Fruit fly (Drosophila melanogaster) whole organism, wandering third instar larva: ENCODE measurements around the gene Spase25.

Source experiments
- Abd-B ChIP-seq: fragments of >200 bp; optimal IDR thresholded peaks from 2 replicates; lab custom pipeline; 2017; ENCODE audit warnings: missing biosample characterization, missing genetic modification characterization
- CG32264 ChIP-seq: fragments of 200-800 bp; sonication (Bioruptor generic); optimal IDR thresholded peaks from 2 replicates; lab custom pipeline; 2016; ENCODE audit warnings: missing biosample characterization, missing genetic modification characterization
- CG9705 ChIP-seq: fragments of 200-800 bp; sonication (Bioruptor generic); optimal IDR thresholded peaks from 2 replicates; lab custom pipeline; 2018; ENCODE audit warnings: missing biosample characterization, mild to moderate bottlenecking, missing genetic modification characterization
- CrebA ChIP-seq: fragments of 200-800 bp; sonication (Bioruptor generic); optimal IDR thresholded peaks from 2 replicates; lab custom pipeline; 2016; ENCODE audit warnings: missing biosample characterization, mild to moderate bottlenecking, missing genetic modification characterization, borderline replicate concordance
- Dif ChIP-seq: fragments of 200-275, 200-300 bp; sonication (Bioruptor generic); optimal IDR thresholded peaks from 2 replicates; lab custom pipeline; 2018; ENCODE audit warnings: missing biosample characterization, missing genetic modification characterization; ENCODE audit not compliant: partially characterized antibody
- Hnf4 ChIP-seq: fragments of 200-800 bp; sonication (Bioruptor generic); optimal IDR thresholded peaks from 2 replicates; lab custom pipeline; 2016; ENCODE audit warnings: missing biosample characterization, mild to moderate bottlenecking, missing genetic modification characterization
- Hr78 ChIP-seq: fragments of >200 bp; optimal IDR thresholded peaks from 2 replicates; lab custom pipeline; 2017; ENCODE audit warnings: missing biosample characterization, missing genetic modification characterization
- Hr83 ChIP-seq: fragments of 200-300 bp; sonication (Bioruptor generic); optimal IDR thresholded peaks from 2 replicates; lab custom pipeline; 2016; ENCODE audit warnings: missing biosample characterization, mild to moderate bottlenecking, missing genetic modification characterization, moderate library complexity; ENCODE audit not compliant: poor library complexity, severe bottlenecking
- Jra ChIP-seq: sonication (Bioruptor generic); optimal IDR thresholded peaks from 2 replicates; lab custom pipeline; 2016; ENCODE audit warnings: missing biosample characterization, missing genetic modification characterization
- Myc ChIP-seq: fragments of >200 bp; optimal IDR thresholded peaks from 2 replicates; lab custom pipeline; 2017
- N ChIP-seq: fragments of >200 bp; optimal IDR thresholded peaks from 2 replicates; lab custom pipeline; 2018; ENCODE audit warnings: missing biosample characterization, missing external identifiers, missing genetic modification characterization
- OdsH ChIP-seq: fragments of 200-800 bp; sonication (Bioruptor generic); optimal IDR thresholded peaks from 2 replicates; lab custom pipeline; 2016; ENCODE audit warnings: missing biosample characterization, mild to moderate bottlenecking, missing genetic modification characterization
- Rel ChIP-seq, 2 experiments: fragments of 200-800 bp; sonication (Bioruptor generic) in 1 of 2; optimal IDR thresholded peaks; 2 replicates in 1 of 2; 3 replicates in 1 of 2; lab custom pipeline; 2016 to 2019; ENCODE audit warnings: mild to moderate bottlenecking in 2 of 2, missing biosample characterization in 2 of 2, missing genetic modification characterization in 2 of 2, moderate library complexity in 1 of 2
- Sp1 ChIP-seq: fragments of 200-800 bp; sonication (Bioruptor generic); optimal IDR thresholded peaks from 3 replicates; lab custom pipeline; 2019; ENCODE audit warnings: missing biosample characterization, mild to moderate bottlenecking, missing genetic modification characterization, moderate library complexity
- Vsx2 ChIP-seq: fragments of 200-300, 225-300 bp; sonication (Bioruptor generic); optimal IDR thresholded peaks from 2 replicates; lab custom pipeline; 2018; ENCODE audit warnings: missing biosample characterization, missing genetic modification characterization; ENCODE audit not compliant: partially characterized antibody
- br ChIP-seq: fragments of 200-800 bp; sonication (Bioruptor generic); optimal IDR thresholded peaks from 2 replicates; lab custom pipeline; 2016; ENCODE audit warnings: missing biosample characterization, missing genetic modification characterization
- brk ChIP-seq: fragments of 200-800 bp; sonication (Bioruptor generic); optimal IDR thresholded peaks from 2 replicates; lab custom pipeline; 2016; ENCODE audit warnings: missing biosample characterization, mild to moderate bottlenecking, missing genetic modification characterization
- dmrt93B ChIP-seq: fragments of 200-800 bp; sonication (Bioruptor generic); optimal IDR thresholded peaks from 2 replicates; lab custom pipeline; 2018; ENCODE audit warnings: missing biosample characterization, mild to moderate bottlenecking, missing genetic modification characterization
- dsf ChIP-seq: sonication (Bioruptor generic); optimal IDR thresholded peaks from 2 replicates; lab custom pipeline; 2016; ENCODE audit warnings: missing biosample characterization, missing genetic modification characterization, borderline replicate concordance
- ey ChIP-seq: fragments of 200-800 bp; sonication (Bioruptor generic); optimal IDR thresholded peaks from 2 replicates; lab custom pipeline; 2016; ENCODE audit warnings: missing biosample characterization, missing genetic modification characterization
- foxo ChIP-seq, 2 experiments: fragments of 200-800 bp; sonication (Bioruptor generic); optimal IDR thresholded peaks; 2 replicates in 1 of 2; 3 replicates in 1 of 2; lab custom pipeline; 2016 to 2017; ENCODE audit warnings: missing biosample characterization in 2 of 2, missing genetic modification characterization in 2 of 2
- fru ChIP-seq: fragments of 200-800 bp; sonication (Bioruptor generic); optimal IDR thresholded peaks from 3 replicates; lab custom pipeline; 2016; ENCODE audit warnings: missing biosample characterization, mild to moderate bottlenecking, missing genetic modification characterization
- h ChIP-seq: fragments of 200-800 bp; sonication (Bioruptor generic); optimal IDR thresholded peaks from 3 replicates; lab custom pipeline; 2016; ENCODE audit warnings: missing biosample characterization, mild to moderate bottlenecking, missing genetic modification characterization
- jim ChIP-seq: fragments of 175-275, 200-325 bp; sonication (Bioruptor generic); optimal IDR thresholded peaks from 2 replicates; lab custom pipeline; 2016; ENCODE audit warnings: missing biosample characterization, mild to moderate bottlenecking, missing genetic modification characterization
- pan ChIP-seq: fragments of >200 bp; optimal IDR thresholded peaks from 2 replicates; lab custom pipeline; 2017
- psq ChIP-seq: fragments of 200-800 bp; sonication (Bioruptor generic); optimal IDR thresholded peaks from 3 replicates; lab custom pipeline; 2017; ENCODE audit warnings: missing biosample characterization, mild to moderate bottlenecking, missing genetic modification characterization, moderate library complexity
- rgr ChIP-seq: fragments of 200-800 bp; sonication (Bioruptor generic); optimal IDR thresholded peaks from 3 replicates; lab custom pipeline; 2016; ENCODE audit warnings: missing biosample characterization, mild to moderate bottlenecking, missing genetic modification characterization
- sage ChIP-seq: fragments of 200-800 bp; sonication (Bioruptor generic); optimal IDR thresholded peaks from 2 replicates; lab custom pipeline; 2016; ENCODE audit warnings: missing biosample characterization, mild to moderate bottlenecking, missing genetic modification characterization
- sv ChIP-seq: fragments of 200-800 bp; sonication (Bioruptor generic); optimal IDR thresholded peaks from 3 replicates; lab custom pipeline; 2016; ENCODE audit warnings: missing biosample characterization, missing genetic modification characterization
- tai ChIP-seq: sonication (Bioruptor generic); optimal IDR thresholded peaks from 2 replicates; lab custom pipeline; 2016; ENCODE audit warnings: missing biosample characterization, missing genetic modification characterization
- usp ChIP-seq: fragments of >200 bp; optimal IDR thresholded peaks from 2 replicates; lab custom pipeline; 2017; ENCODE audit warnings: missing biosample characterization, missing genetic modification characterization
- woc ChIP-seq: sonication (Bioruptor generic); optimal IDR thresholded peaks from 2 replicates; lab custom pipeline; 2016; ENCODE audit warnings: missing biosample characterization, mild to moderate bottlenecking, missing genetic modification characterization

Spase25 gene

DNA sequence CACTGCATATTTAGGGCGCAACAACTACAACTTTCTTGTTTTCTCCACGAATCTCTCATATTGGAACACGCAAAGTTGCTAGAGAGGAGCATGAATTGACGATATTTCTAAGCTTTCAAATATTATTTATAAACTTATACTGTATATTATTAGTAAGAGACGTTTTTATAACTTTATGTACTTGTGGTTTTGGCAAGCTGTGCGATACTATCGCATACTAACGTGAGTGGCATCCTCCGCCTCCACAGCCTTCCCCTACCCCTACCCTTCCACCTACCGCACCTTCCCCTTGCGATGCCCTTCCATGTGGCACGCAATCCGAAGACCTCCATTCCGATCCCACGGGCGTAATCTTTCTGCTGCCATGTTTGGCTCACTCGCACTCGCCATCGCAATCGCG, 16.7 kb upstream of the Spase25 start:
- TF ChIP-seq Vsx2 (GFP tag; lab: Kevin White, UChicago) (no peak), Myc (no peak)
- TF ChIP-seq, all 38 proteins: peak for 0

DNA sequence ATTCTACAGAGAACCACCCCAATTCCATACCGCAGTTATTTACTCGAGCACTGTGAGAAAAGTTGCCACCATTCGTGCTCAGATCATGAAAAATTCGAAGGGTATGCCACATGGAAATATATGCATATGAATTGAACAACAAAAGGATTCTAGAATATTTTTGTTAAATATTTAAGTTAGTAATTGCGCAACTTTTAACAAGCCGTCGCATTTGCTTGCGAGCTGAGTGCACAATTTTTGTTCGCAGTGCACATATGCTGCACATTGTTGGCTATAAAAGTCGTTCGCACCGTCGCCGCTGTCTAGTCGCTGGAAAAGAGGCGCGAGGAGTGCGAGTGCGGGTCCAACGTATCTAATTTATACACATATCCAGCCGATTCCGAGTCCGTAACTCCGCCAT, 8.3 kb upstream of the Spase25 start, which contains the start of gene Cyp4g15:
Gene Cyp4g15 (plus strand): TSS at position 301 of the 400 bp plus-strand sequence.
- TF ChIP-seq woc (GFP tag; lab: Kevin White, UChicago) (no peak), CG9705 (GFP tag; lab: Kevin White, UChicago) (no peak), usp (GFP tag; lab: Kevin White, UChicago) (no peak), fru (GFP tag; lab: Kevin White, UChicago) (no peak), sv (GFP tag; lab: Kevin White, UChicago) (no peak), dsf (GFP tag; lab: Kevin White, UChicago) (no peak), N (GFP tag; lab: Kevin White, UChicago) (no peak), tai (GFP tag; lab: Kevin White, UChicago) (no peak), Hnf4 (no peak), Vsx2 (GFP tag; lab: Kevin White, UChicago) (no peak), rgr (GFP tag; lab: Kevin White, UChicago) (no peak), jim (GFP tag; lab: Kevin White, UChicago) (no peak), Hr83 (GFP tag; lab: Kevin White, UChicago) (no peak)

DNA sequence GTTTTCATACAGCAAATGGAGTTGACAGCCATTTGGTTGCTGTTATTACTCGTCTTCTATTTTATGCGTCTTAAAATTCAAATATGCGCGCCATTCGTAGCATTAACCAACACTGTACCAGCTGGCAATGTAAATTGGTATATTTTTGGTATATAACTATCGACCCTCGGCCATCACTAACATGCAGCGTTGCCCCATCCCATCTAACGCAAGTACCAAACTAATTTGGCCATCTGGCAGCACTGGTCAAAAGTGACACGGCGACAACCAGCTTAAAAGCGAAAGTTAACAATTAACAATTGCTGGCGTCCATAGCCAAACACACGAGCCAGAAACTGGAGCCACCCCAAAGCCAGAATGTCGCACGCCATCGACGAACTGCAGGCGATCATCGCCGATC, 1.8 kb upstream of the Spase25 start, which contains the start of gene Uba5:
Gene Uba5 (plus strand): TSS at position 222 of the 400 bp plus-strand sequence.
- TF ChIP-seq N (GFP tag; lab: Kevin White, UChicago), result no peak
- TF ChIP-seq tai (GFP tag; lab: Kevin White, UChicago), result no peak
- no peak for TF ChIP-seq CG9705 (GFP tag; lab: Kevin White, UChicago)
- TF ChIP-seq Abd-B (GFP tag; lab: Kevin White, UChicago), result no peak
- TF ChIP-seq h, result peak; percentile 5
- TF ChIP-seq OdsH (GFP tag; lab: Kevin White, UChicago), result no peak
- TF ChIP-seq brk (GFP tag; lab: Kevin White, UChicago), result no peak
- TF ChIP-seq dmrt93B (GFP tag; lab: Kevin White, UChicago), result no peak
- TF ChIP-seq jim (GFP tag; lab: Kevin White, UChicago), result no peak
- peak in 1 of 2 experiments; percentile 28 for TF ChIP-seq foxo (GFP tag; optimal IDR thresholded peaks at IDR 0.05; lab: Kevin White, UChicago)
- no peak for TF ChIP-seq sv (GFP tag; lab: Kevin White, UChicago)
- TF ChIP-seq ey (GFP tag; lab: Kevin White, UChicago), result no peak
- no peak for TF ChIP-seq Dif (GFP tag; lab: Kevin White, UChicago)
- peak; percentile 18 for TF ChIP-seq Jra (GFP tag; lab: Kevin White, UChicago)
- TF ChIP-seq Hnf4, result no peak
- no peak for TF ChIP-seq Myc
- no peak for TF ChIP-seq pan (lab: Kevin White, UChicago)
- peak; percentile 94 for TF ChIP-seq CrebA (GFP tag; lab: Kevin White, UChicago)
- TF ChIP-seq, all 38 proteins: peak for 4

DNA sequence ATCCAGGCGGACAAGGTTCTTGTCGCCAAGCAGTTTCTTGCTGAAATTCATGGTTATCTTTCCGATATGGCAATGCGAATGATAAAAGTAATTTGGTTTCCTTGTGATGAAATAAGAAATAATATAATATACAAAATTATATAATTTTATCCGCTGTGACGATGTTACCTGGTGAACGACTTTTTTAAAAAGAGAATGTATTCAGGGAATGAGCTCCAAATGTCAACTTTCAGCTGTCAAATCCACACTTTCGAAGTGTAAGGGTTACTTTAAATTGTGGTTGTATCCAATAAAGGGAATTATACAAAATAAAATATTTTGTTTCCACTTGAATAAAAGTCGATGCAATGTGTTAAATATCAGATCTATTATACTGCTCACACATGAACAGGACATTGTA, 6.4 kb downstream of the Spase25 start, which contains the start of gene CG33235:
Gene CG33235 (minus strand): TSS at position 101 of the 400 bp plus-strand sequence.
- no peak for TF ChIP-seq Hr83 (GFP tag; lab: Kevin White, UChicago)
- no peak for TF ChIP-seq CG32264 (GFP tag; lab: Kevin White, UChicago)
- TF ChIP-seq, all 38 proteins: peak for 0

DNA sequence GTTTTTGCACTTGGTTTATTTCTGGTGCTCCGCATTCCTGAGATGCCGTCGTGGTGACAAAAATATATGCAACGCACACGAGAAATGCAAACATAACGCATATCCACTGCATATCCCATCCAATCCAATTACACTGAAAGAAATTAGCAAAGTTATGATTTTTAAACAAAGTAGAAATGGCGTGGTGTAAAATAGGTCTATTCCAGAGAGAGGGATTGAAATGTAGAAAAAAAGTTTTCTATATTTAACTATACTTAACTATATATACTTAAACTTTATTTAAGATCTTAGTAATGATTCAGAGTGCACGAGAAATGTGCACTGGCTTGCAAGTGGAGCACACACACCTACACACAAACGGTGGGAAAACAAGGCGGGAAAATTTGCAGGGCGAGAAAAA, 7.2 kb downstream of the Spase25 start:
- TF ChIP-seq CrebA (GFP tag; lab: Kevin White, UChicago), result no peak
- no peak for TF ChIP-seq br
- no peak for TF ChIP-seq Myc
- no peak for TF ChIP-seq Dif (GFP tag; lab: Kevin White, UChicago)

DNA sequence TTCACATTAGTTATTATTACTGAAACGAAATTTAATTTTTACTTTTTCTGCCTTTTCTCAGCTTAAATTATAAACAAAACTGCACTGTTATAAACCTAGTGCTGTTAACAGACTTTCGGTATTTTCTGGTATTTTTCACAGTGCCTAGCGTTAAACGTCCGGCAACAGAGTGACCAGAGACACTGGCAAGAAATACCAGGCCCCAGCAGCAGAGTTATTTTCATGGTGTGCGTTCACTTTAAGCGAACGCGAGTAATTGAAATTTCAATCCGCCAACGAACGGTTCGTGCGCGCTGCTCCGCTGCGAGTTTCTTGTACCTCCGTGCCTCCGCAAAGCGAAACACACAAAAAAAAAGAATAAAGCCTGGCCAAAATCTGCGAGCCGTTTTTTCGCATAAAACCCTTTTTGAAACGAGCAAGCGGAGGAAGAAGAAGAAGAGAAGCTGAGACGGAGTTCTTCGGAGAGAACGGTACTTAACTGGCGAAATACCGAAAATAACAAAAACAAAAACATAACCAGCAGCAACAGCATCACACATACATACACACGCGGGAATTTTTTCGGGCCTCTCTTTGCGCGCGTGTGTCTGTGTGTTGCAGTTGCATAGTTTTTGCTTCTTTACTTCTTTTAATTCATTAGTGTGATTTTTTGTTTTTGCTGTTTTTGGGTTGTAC, 8.0 kb downstream of the Spase25 start, which contains the start of gene Drak:
Gene Drak (plus strand): TSS at position 220 of the 675 bp plus-strand sequence.
- TF ChIP-seq sage, result no peak
- TF ChIP-seq Sp1 (GFP tag; lab: Kevin White, UChicago), result peak; percentile 39
- TF ChIP-seq Dif (GFP tag; lab: Kevin White, UChicago), result peak; percentile 23
- peak; percentile 24 for TF ChIP-seq Hr83 (GFP tag; lab: Kevin White, UChicago)
- TF ChIP-seq h, result peak; percentile 17
- TF ChIP-seq brk (GFP tag; lab: Kevin White, UChicago), result no peak
- TF ChIP-seq Rel (GFP tag; optimal IDR thresholded peaks at IDR 0.05; lab: Kevin White, UChicago), result no peak
- peak; percentile 66 for TF ChIP-seq Rel (tag; optimal IDR thresholded peaks at IDR 0.05; lab: Kevin White, UChicago)
- no peak for TF ChIP-seq woc (GFP tag; lab: Kevin White, UChicago)
- TF ChIP-seq Hr78, result no peak
- peak; percentile 28 for TF ChIP-seq psq (GFP tag; lab: Kevin White, UChicago)
- TF ChIP-seq foxo (GFP tag; optimal IDR thresholded peaks at IDR 0.05; lab: Kevin White, UChicago), result no peak
- TF ChIP-seq dsf (GFP tag; lab: Kevin White, UChicago), result no peak
